In genomic region chr3R:16221359-16222299, dm6 we compare ENCODE assay signal across 1 fruit fly cellular context.
TF ChIP-seq lines count a peak whose summit lies in the region.

No protein-coding gene starts in this region.

TF ChIP-seq in whole organism, embryonic, 481 proteins besides CTCF, POLR2A, EP300 and RAD21 (continued from another document and continues in another):
- TF ChIP-seq Lhr (GFP tag; optimal IDR thresholded peaks at IDR 0.05; lab: Kevin White, UChicago) (peak; percentile 9), fru (optimal IDR thresholded peaks at IDR 0.05; lab: Kevin White, UChicago) (no peak), CG14860 (GFP tag; IDR thresholded peaks at IDR 0.05; lab: Robert Waterston, UW; ENCODE audit: partially characterized antibody) (no peak), zen (tag; optimal IDR thresholded peaks at IDR 0.05; lab: Kevin White, UChicago) (peak; percentile 82), CG2199 (GFP tag; IDR thresholded peaks at IDR 0.05; lab: Robert Waterston, UW) (peak; percentile 17; the same call in 1 of the 3 replicates), btn (GFP tag; optimal IDR thresholded peaks at IDR 0.05; lab: Kevin White, UChicago) (no peak), Atf3 (GFP tag; optimal IDR thresholded peaks at IDR 0.05; lab: Kevin White, UChicago) (no peak), Awh (GFP tag; IDR thresholded peaks at IDR 0.05; lab: Robert Waterston, UW) (peak; percentile 60; the same call in 1 of the 2 replicates), D19A (tag; optimal IDR thresholded peaks at IDR 0.05; lab: Kevin White, UChicago) (peak; percentile 87), CG14710 (tag; optimal IDR thresholded peaks at IDR 0.05; lab: Kevin White, UChicago) (peak; percentile 96), CG10565 (GFP tag; optimal IDR thresholded peaks at IDR 0.05; lab: Kevin White, UChicago) (peak; percentile 9), CG9817 (tag; optimal IDR thresholded peaks at IDR 0.05; lab: Kevin White, UChicago) (peak; percentile 66), Trl (optimal IDR thresholded peaks at IDR 0.05; lab: Kevin White, UChicago) (no peak), Trl (GFP tag; optimal IDR thresholded peaks at IDR 0.05; lab: Kevin White, UChicago) (no peak), slbo (GFP tag; IDR thresholded peaks at IDR 0.05; lab: Robert Waterston, UW) (peak; percentile 88), pb (GFP tag; optimal IDR thresholded peaks at IDR 0.05; lab: Kevin White, UChicago) (peak; percentile 53), gro (GFP tag; optimal IDR thresholded peaks at IDR 0.05; lab: Kevin White, UChicago) (no peak), lab (GFP tag; optimal IDR thresholded peaks at IDR 0.05; lab: Kevin White, UChicago) (peak; percentile 85), sim (GFP tag; IDR thresholded peaks at IDR 0.05; lab: Robert Waterston, UW) (0 out of 2 replicates have a peak, but pooled peaks have one; percentile 10), CG6272 (GFP tag; IDR thresholded peaks at IDR 0.05; lab: Robert Waterston, UW) (peak; percentile 83), CG4707 (GFP tag; optimal IDR thresholded peaks at IDR 0.05; lab: Kevin White, UChicago) (no peak), Blimp-1 (GFP tag; optimal IDR thresholded peaks at IDR 0.05; lab: Kevin White, UChicago) (peak; percentile 85), CG10147 (GFP tag; optimal IDR thresholded peaks at IDR 0.05; lab: Kevin White, UChicago) (peak; percentile 95), Rfx (GFP tag; IDR thresholded peaks at IDR 0.05; lab: Robert Waterston, UW) (peak; percentile 72), CG30020 (tag; optimal IDR thresholded peaks at IDR 0.05; lab: Kevin White, UChicago) (peak; percentile 87), Bgb (GFP tag; IDR thresholded peaks at IDR 0.05; lab: Robert Waterston, UW; ENCODE audit: partially characterized antibody) (peak; percentile 29; the same call in 1 of the 2 replicates), CG12299 (tag; optimal IDR thresholded peaks at IDR 0.05; lab: Kevin White, UChicago) (peak; percentile 75), CG2129 (GFP tag; IDR thresholded peaks at IDR 0.05; lab: Robert Waterston, UW; ENCODE audit: partially characterized antibody) (no peak), scrt (GFP tag; optimal IDR thresholded peaks at IDR 0.05; lab: Kevin White, UChicago) (peak; percentile 70), CG1792 (GFP tag; optimal IDR thresholded peaks at IDR 0.05; lab: Kevin White, UChicago) (no peak), Dp (GFP tag; optimal IDR thresholded peaks at IDR 0.05; lab: Kevin White, UChicago) (no peak), CG13424 (tag; optimal IDR thresholded peaks at IDR 0.05; lab: Kevin White, UChicago) (peak; percentile 97), ac (GFP tag; optimal IDR thresholded peaks at IDR 0.05; lab: Kevin White, UChicago) (peak; percentile 33), repo (GFP tag; optimal IDR thresholded peaks at IDR 0.05; lab: Kevin White, UChicago) (no peak), usp (GFP tag; optimal IDR thresholded peaks at IDR 0.05; lab: Kevin White, UChicago) (no peak), CG3995 (GFP tag; optimal IDR thresholded peaks at IDR 0.05; lab: Kevin White, UChicago) (no peak), CG14965 (GFP tag; optimal IDR thresholded peaks at IDR 0.05; lab: Kevin White, UChicago; ENCODE audit: borderline replicate concordance) (no peak), jigr1 (GFP tag; IDR thresholded peaks at IDR 0.05; lab: Robert Waterston, UW) (no peak; the same call in 2 of the 3 replicates), Lpt (GFP tag; optimal IDR thresholded peaks at IDR 0.05; lab: Kevin White, UChicago) (peak; percentile 35), gem (tag; optimal IDR thresholded peaks at IDR 0.05; lab: Kevin White, UChicago) (peak; percentile 97), NfI (GFP tag; optimal IDR thresholded peaks at IDR 0.05; lab: Kevin White, UChicago) (peak; percentile 90), CG10209 (GFP tag; optimal IDR thresholded peaks at IDR 0.05; lab: Kevin White, UChicago) (peak; percentile 98), CG7556 (GFP tag; optimal IDR thresholded peaks at IDR 0.05; lab: Kevin White, UChicago) (peak; percentile 99), z (GFP tag; IDR thresholded peaks at IDR 0.05; lab: Robert Waterston, UW) (no peak; the same call in 2 of the 3 replicates), ems (GFP tag; optimal IDR thresholded peaks at IDR 0.05; lab: Kevin White, UChicago) (peak; percentile 61), Fer3 (tag; optimal IDR thresholded peaks at IDR 0.05; lab: Kevin White, UChicago) (peak; percentile 67), CG3726 (GFP tag; IDR thresholded peaks at IDR 0.05; lab: Robert Waterston, UW) (peak; percentile 52; the same call in 2 of the 3 replicates), CG30403 (GFP tag; optimal IDR thresholded peaks at IDR 0.05; lab: Kevin White, UChicago) (peak; percentile 95), CG17612 (GFP tag; IDR thresholded peaks at IDR 0.05; lab: Robert Waterston, UW) (no peak; the same call in 1 of the 2 replicates), CG2875 (GFP tag; optimal IDR thresholded peaks at IDR 0.05; lab: Kevin White, UChicago) (peak; percentile 88), Optix (GFP tag; IDR thresholded peaks at IDR 0.05; lab: Robert Waterston, UW) (peak; percentile 26; the same call in 2 of the 3 replicates), oc (tag; optimal IDR thresholded peaks at IDR 0.05; lab: Kevin White, UChicago) (peak; percentile 28), CG32532 (GFP tag; IDR thresholded peaks at IDR 0.05; lab: Robert Waterston, UW) (peak; percentile 44), CG12744 (GFP tag; optimal IDR thresholded peaks at IDR 0.05; lab: Kevin White, UChicago) (no peak), CG9876 (GFP tag; optimal IDR thresholded peaks at IDR 0.05; lab: Kevin White, UChicago) (peak; percentile 32), CG3281 (GFP tag; optimal IDR thresholded peaks at IDR 0.05; lab: Kevin White, UChicago) (peak; percentile 93), CG15514 (GFP tag; optimal IDR thresholded peaks at IDR 0.05; lab: Kevin White, UChicago) (peak; percentile 12), Camta (GFP tag; optimal IDR thresholded peaks at IDR 0.05; lab: Kevin White, UChicago) (no peak), CG43689 (GFP tag; IDR thresholded peaks at IDR 0.05; lab: Robert Waterston, UW) (peak; percentile 52; the same call in 1 of the 2 replicates), CG18476 (GFP tag; optimal IDR thresholded peaks at IDR 0.05; lab: Kevin White, UChicago) (peak; percentile 63), Atf-2 (GFP tag; optimal IDR thresholded peaks at IDR 0.05; lab: Kevin White, UChicago) (no peak), ro (GFP tag; IDR thresholded peaks at IDR 0.05; lab: Robert Waterston, UW) (no peak; the same call in 1 of the 2 replicates), vvl (GFP tag; IDR thresholded peaks at IDR 0.05; lab: Robert Waterston, UW) (peak; percentile 37; the same call in 1 of the 2 replicates), zen2 (GFP tag; IDR thresholded peaks at IDR 0.05; lab: Robert Waterston, UW; ENCODE audit: partially characterized antibody) (no peak), pum (GFP tag; optimal IDR thresholded peaks at IDR 0.05; lab: Kevin White, UChicago) (peak; percentile 17), Nf-YB (GFP tag; optimal IDR thresholded peaks at IDR 0.05; lab: Kevin White, UChicago) (peak; percentile 85), CG8359 (GFP tag; optimal IDR thresholded peaks at IDR 0.05; lab: Kevin White, UChicago; ENCODE audit: borderline replicate concordance) (peak; percentile 57), CHES-1-like (GFP tag; optimal IDR thresholded peaks at IDR 0.05; lab: Kevin White, UChicago) (no peak), CG16779 (GFP tag; IDR thresholded peaks at IDR 0.05; lab: Robert Waterston, UW) (peak; percentile 57; the same call in 1 of the 2 replicates), CG17328 (GFP tag; IDR thresholded peaks at IDR 0.05; lab: Robert Waterston, UW) (peak; percentile 66), CG3065 (GFP tag; optimal IDR thresholded peaks at IDR 0.05; lab: Kevin White, UChicago) (peak; percentile 32), gsb-n (tag; optimal IDR thresholded peaks at IDR 0.05; lab: Kevin White, UChicago) (peak; percentile 90), CG15696 (tag; optimal IDR thresholded peaks at IDR 0.05; lab: Kevin White, UChicago) (peak; percentile 81), CG34224 (GFP tag; IDR thresholded peaks at IDR 0.05; lab: Robert Waterston, UW; ENCODE audit: partially characterized antibody) (no peak), maf-S (GFP tag; optimal IDR thresholded peaks at IDR 0.05; lab: Kevin White, UChicago) (no peak), CG13894 (tag; optimal IDR thresholded peaks at IDR 0.05; lab: Kevin White, UChicago) (peak; percentile 72), PHDP (tag; optimal IDR thresholded peaks at IDR 0.05; lab: Kevin White, UChicago) (peak; percentile 89), CG6791 (GFP tag; IDR thresholded peaks at IDR 0.05; lab: Robert Waterston, UW; ENCODE audit: partially characterized antibody) (no peak), CG7745 (tag; optimal IDR thresholded peaks at IDR 0.05; lab: Kevin White, UChicago) (no peak), ewg (GFP tag; optimal IDR thresholded peaks at IDR 0.05; lab: Kevin White, UChicago) (peak; percentile 86), HLHmδ (GFP tag; optimal IDR thresholded peaks at IDR 0.05; lab: Kevin White, UChicago) (no peak), Xbp1 (GFP tag; optimal IDR thresholded peaks at IDR 0.05; lab: Kevin White, UChicago) (peak; percentile 88), Drgx (GFP tag; IDR thresholded peaks at IDR 0.05; lab: Robert Waterston, UW) (peak; percentile 64), eve (GFP tag; optimal IDR thresholded peaks at IDR 0.05; lab: Kevin White, UChicago) (no peak), CG1647 (GFP tag; optimal IDR thresholded peaks at IDR 0.05; lab: Kevin White, UChicago) (no peak), vfl (GFP tag; optimal IDR thresholded peaks at IDR 0.05; lab: Kevin White, UChicago) (no peak), Sin3A (optimal IDR thresholded peaks at IDR 0.05; lab: Kevin White, UChicago) (no peak), CG17385 (GFP tag; optimal IDR thresholded peaks at IDR 0.05; lab: Kevin White, UChicago) (peak; percentile 91), chm (GFP tag; IDR thresholded peaks at IDR 0.05; lab: Robert Waterston, UW) (peak; percentile 31), Ssrp (tag; optimal IDR thresholded peaks at IDR 0.05; lab: Kevin White, UChicago) (peak; percentile 96), CG2116 (GFP tag; optimal IDR thresholded peaks at IDR 0.05; lab: Kevin White, UChicago) (peak; percentile 70), D (optimal IDR thresholded peaks at IDR 0.05; lab: Kevin White, UChicago) (no peak), D (GFP tag; optimal IDR thresholded peaks at IDR 0.05; lab: Kevin White, UChicago) (peak; percentile 95), seq (GFP tag; IDR thresholded peaks at IDR 0.05; lab: Robert Waterston, UW) (no peak), Dbx (GFP tag; IDR thresholded peaks at IDR 0.05; lab: Robert Waterston, UW) (no peak), D19B (GFP tag; optimal IDR thresholded peaks at IDR 0.05; lab: Kevin White, UChicago) (peak; percentile 88), CG8478 (optimal IDR thresholded peaks at IDR 0.05; lab: Kevin White, UChicago) (peak; percentile 94), wdn (GFP tag; IDR thresholded peaks at IDR 0.05; lab: Robert Waterston, UW) (peak; percentile 43), CG10267 (tag; optimal IDR thresholded peaks at IDR 0.05; lab: Kevin White, UChicago) (peak; percentile 86), CG7987 (GFP tag; optimal IDR thresholded peaks at IDR 0.05; lab: Kevin White, UChicago) (no peak), ttk (GFP tag; IDR thresholded peaks at IDR 0.05; lab: Robert Waterston, UW) (peak; percentile 65), CG6654 (GFP tag; optimal IDR thresholded peaks at IDR 0.05; lab: Kevin White, UChicago) (peak; percentile 90), CG4820 (GFP tag; optimal IDR thresholded peaks at IDR 0.05; lab: Kevin White, UChicago) (peak; percentile 80), CG33213 (GFP tag; optimal IDR thresholded peaks at IDR 0.05; lab: Kevin White, UChicago) (no peak), so (GFP tag; IDR thresholded peaks at IDR 0.05; lab: Robert Waterston, UW) (peak; percentile 64; the same call in 2 of the 3 replicates), CoRest (tag; optimal IDR thresholded peaks at IDR 0.05; lab: Kevin White, UChicago) (peak; percentile 98), NFAT (GFP tag; IDR thresholded peaks at IDR 0.05; lab: Robert Waterston, UW) (peak; percentile 79), sisA (GFP tag; IDR thresholded peaks at IDR 0.05; lab: Robert Waterston, UW) (peak; percentile 63), sens (GFP tag; lab: Kevin White, UChicago) (peak; percentile 93), dati (GFP tag; IDR thresholded peaks at IDR 0.05; lab: Robert Waterston, UW) (peak; percentile 61), Mrtf (GFP tag; IDR thresholded peaks at IDR 0.05; lab: Robert Waterston, UW) (peak; percentile 71), tgo (GFP tag; IDR thresholded peaks at IDR 0.05; lab: Robert Waterston, UW) (peak; percentile 80), Rx (GFP tag; IDR thresholded peaks at IDR 0.05; lab: Robert Waterston, UW) (peak; percentile 64), Nf-YC (tag; optimal IDR thresholded peaks at IDR 0.05; lab: Kevin White, UChicago) (peak; percentile 91), psq (GFP tag; optimal IDR thresholded peaks at IDR 0.05; lab: Kevin White, UChicago) (peak; percentile 71), Tbp (GFP tag; optimal IDR thresholded peaks at IDR 0.05; lab: Kevin White, UChicago) (no peak), HLH3B (GFP tag; IDR thresholded peaks at IDR 0.05; lab: Robert Waterston, UW) (peak; percentile 76; the same call in 1 of the 2 replicates), Med (GFP tag; lab: Kevin White, UChicago) (peak; percentile 21), CG4730 (GFP tag; IDR thresholded peaks at IDR 0.05; lab: Robert Waterston, UW) (peak; percentile 67), shn (GFP tag; optimal IDR thresholded peaks at IDR 0.05; lab: Kevin White, UChicago) (no peak), Six4 (GFP tag; optimal IDR thresholded peaks at IDR 0.05; lab: Kevin White, UChicago) (peak; percentile 86), CG12155 (GFP tag; optimal IDR thresholded peaks at IDR 0.05; lab: Kevin White, UChicago) (peak; percentile 74), CG6175 (GFP tag; IDR thresholded peaks at IDR 0.05; lab: Robert Waterston, UW) (peak; percentile 18; the same call in 1 of the 3 replicates), esg (GFP tag; conservative IDR thresholded peaks at IDR 0.05; lab: Robert Waterston, UW) (peak; percentile 69), fd96Cb (tag; optimal IDR thresholded peaks at IDR 0.05; lab: Kevin White, UChicago) (peak; percentile 93), Ada2b (GFP tag; IDR thresholded peaks at IDR 0.05; lab: Robert Waterston, UW) (0 out of 2 replicates have a peak, but pooled peaks have one; percentile 6), CG42726 (GFP tag; IDR thresholded peaks at IDR 0.05; lab: Robert Waterston, UW; ENCODE audit: partially characterized antibody) (no peak), pfk (GFP tag; optimal IDR thresholded peaks at IDR 0.05; lab: Kevin White, UChicago) (no peak), CG7372 (GFP tag; IDR thresholded peaks at IDR 0.05; lab: Robert Waterston, UW) (peak; percentile 84), CrebB (tag; optimal IDR thresholded peaks at IDR 0.05; lab: Kevin White, UChicago) (no peak)
